Worm (Caenorhabditis elegans) whole organism, midembryonic: Measurements from ENCODE around the gene mam-5.

Source experiments
- flt-1 ChIP-seq: fragments of 200-800 bp; sonication (Bioruptor generic); IDR thresholded peaks from 2 replicates; pipeline ENCODE4 v1.3.6; 2022; ENCODE audit warnings: missing genetic modification characterization, missing compliant biosample characterization
- klf-2 ChIP-seq: fragments of 200-800 bp; sonication (Bioruptor generic); conservative IDR thresholded peaks from 2 replicates; pipeline ENCODE4 v1.3.6; 2022; ENCODE audit warnings: missing genetic modification reagents, missing genetic modification characterization, missing compliant biosample characterization
- ref-1 ChIP-seq: fragments of 200-800 bp; sonication (Bioruptor generic); conservative IDR thresholded peaks from 2 replicates; pipeline ENCODE4 v1.3.6; 2022; ENCODE audit warnings: missing genetic modification reagents, missing genetic modification characterization, missing compliant biosample characterization
- tab-1 ChIP-seq: fragments of 200-800 bp; sonication (Bioruptor generic); IDR thresholded peaks from 2 replicates; pipeline ENCODE4 v1.3.6; 2022; ENCODE audit warnings: missing genetic modification characterization, missing compliant biosample characterization
- ztf-23 ChIP-seq: fragments of 200-800 bp; sonication (Bioruptor generic); IDR thresholded peaks from 2 replicates; pipeline ENCODE4 v1.3.6; 2022; ENCODE audit warnings: missing genetic modification reagents, missing genetic modification characterization, missing compliant biosample characterization
- ztf-29 ChIP-seq: fragments of 200-800 bp; sonication (Bioruptor generic); IDR thresholded peaks from 2 replicates; pipeline ENCODE4 v1.3.6; 2022; ENCODE audit warnings: missing genetic modification reagents, missing genetic modification characterization, missing compliant biosample characterization

- TF ChIP-seq ztf-23 (GFP tag; lab: Robert Waterston, UW) (no peak), ztf-29 (GFP tag; lab: Robert Waterston, UW) (no peak), ref-1 (no peak), tab-1 (GFP tag; lab: Robert Waterston, UW) (no peak), flt-1 (GFP tag; lab: Robert Waterston, UW) (no peak), klf-2 (GFP tag; lab: Robert Waterston, UW) (no peak)
These were observed 25.9 kb downstream of the mam-5 start for ce11 chrV:9978425-9978824.
